Worm (Caenorhabditis elegans) whole organism, L4 larva: ENCODE data around the gene F43C11.4.

Experiments
- F10B5.3 ChIP-seq: sonication (generic microtip); optimal IDR thresholded peaks from 2 replicates; lab custom pipeline; 2016; ENCODE audit warnings: mild to moderate bottlenecking, missing genetic modification characterization, missing compliant biosample characterization
- F44E2.7 ChIP-seq: fragments of 200-800 bp; sonication (Bioruptor generic); IDR thresholded peaks from 2 replicates; pipeline ENCODE4 v2.1.2; 2022; ENCODE audit warnings: missing genetic modification characterization, missing compliant biosample characterization
- F49E8.2 ChIP-seq: sonication (generic microtip); optimal IDR thresholded peaks from 2 replicates; lab custom pipeline; 2016; ENCODE audit warnings: missing compliant biosample characterization, mild to moderate bottlenecking, missing genetic modification characterization, borderline replicate concordance
- Y105C5A.15 ChIP-seq: fragments of 200-800 bp; sonication (Bioruptor generic); IDR thresholded peaks from 2 replicates; pipeline ENCODE4 v1.3.6; 2022; ENCODE audit warnings: missing genetic modification characterization, missing compliant biosample characterization
- aha-1 ChIP-seq: fragments of 150-350 bp; peaks from one replicate; lab custom pipeline; 2014; ENCODE audit warnings: missing biosample characterization, missing genetic modification characterization
- arid-1 ChIP-seq: fragments of 200-800 bp; sonication (Bioruptor generic); conservative IDR thresholded peaks from 2 replicates; pipeline ENCODE4 v1.3.6; 2022; ENCODE audit warnings: missing genetic modification reagents, missing genetic modification characterization, missing compliant biosample characterization
- attf-4 ChIP-seq: sonication (generic microtip); optimal IDR thresholded peaks from 3 replicates; lab custom pipeline; 2017; ENCODE audit warnings: missing biosample characterization, missing genetic modification characterization
- ceh-62 ChIP-seq: sonication (generic microtip); optimal IDR thresholded peaks from 2 replicates; lab custom pipeline; 2017; ENCODE audit warnings: missing biosample characterization, missing genetic modification characterization
- ceh-82 ChIP-seq: sonication (generic microtip); optimal IDR thresholded peaks from 2 replicates; lab custom pipeline; 2017; ENCODE audit warnings: missing biosample characterization, missing genetic modification characterization
- ces-1 ChIP-seq: fragments of 150-350 bp; sonication (generic microtip); optimal IDR thresholded peaks from 4 replicates; lab custom pipeline; 2014; ENCODE audit warnings: missing biosample characterization, missing genetic modification reagents, missing genetic modification characterization
- cey-2 ChIP-seq: sonication (generic microtip); optimal IDR thresholded peaks from 3 replicates; lab custom pipeline; 2017; ENCODE audit warnings: missing genetic modification characterization, mild to moderate bottlenecking, missing compliant biosample characterization, antibody characterized with exemption, borderline replicate concordance; ENCODE audit not compliant: insufficient read depth
- daf-12 ChIP-seq: fragments of 150-350 bp; optimal IDR thresholded peaks from 2 replicates; lab custom pipeline; 2014; ENCODE audit warnings: missing biosample characterization, missing genetic modification reagents, missing genetic modification characterization
- daf-16 ChIP-seq, 3 experiments: sonication (generic microtip); optimal IDR thresholded peaks; 2 replicates each; lab custom pipeline; 2016 to 2017; ENCODE audit warnings: missing genetic modification characterization in 3 of 3, missing genetic modification reagents in 3 of 3, mild to moderate bottlenecking in 2 of 3, missing compliant biosample characterization in 2 of 3, missing biosample characterization in 1 of 3, moderate library complexity in 1 of 3
- daf-19 ChIP-seq: fragments of 200-800 bp; sonication (Bioruptor generic); conservative IDR thresholded peaks from 2 replicates; pipeline ENCODE4 v1.3.6; 2022; ENCODE audit warnings: missing genetic modification characterization, missing compliant biosample characterization
- dmd-6 ChIP-seq: fragments of 200-800 bp; sonication (Bioruptor generic); IDR thresholded peaks from 2 replicates; pipeline ENCODE4 v1.3.6; 2022; ENCODE audit warnings: missing genetic modification reagents, missing genetic modification characterization, missing compliant biosample characterization
- dmd-8 ChIP-seq: fragments of 200-800 bp; sonication (Bioruptor generic); IDR thresholded peaks from 2 replicates; pipeline ENCODE4 v1.3.6; 2022; ENCODE audit warnings: missing genetic modification characterization, missing compliant biosample characterization
- duxl-1 ChIP-seq: sonication (generic microtip); optimal IDR thresholded peaks from 2 replicates; lab custom pipeline; 2016; ENCODE audit warnings: mild to moderate bottlenecking, missing genetic modification characterization, moderate library complexity, missing compliant biosample characterization; ENCODE audit not compliant: poor library complexity
- fkh-10 ChIP-seq: fragments of 150-350 bp; optimal IDR thresholded peaks from 2 replicates; lab custom pipeline; 2014; ENCODE audit warnings: missing biosample characterization, missing genetic modification reagents, missing genetic modification characterization
- hlh-30 ChIP-seq: sonication (generic microtip); optimal IDR thresholded peaks from 2 replicates; lab custom pipeline; 2017; ENCODE audit warnings: antibody characterized with exemption, mild to moderate bottlenecking, missing genetic modification characterization, missing compliant biosample characterization; ENCODE audit not compliant: insufficient read depth
- jun-1 ChIP-seq: fragments of 150-350 bp; optimal IDR thresholded peaks from 2 replicates; lab custom pipeline; 2014; ENCODE audit warnings: missing biosample characterization, missing genetic modification reagents, missing genetic modification characterization
- lsy-2 ChIP-seq, 2 experiments: fragments of 150-350 bp in 1 of 2; sonication (generic microtip) in 1 of 2; optimal IDR thresholded peaks; 2 replicates each; lab custom pipeline; 2014 to 2017; ENCODE audit warnings: missing biosample characterization in 2 of 2, missing genetic modification characterization in 2 of 2
- madf-9 ChIP-seq: fragments of 200-800 bp; sonication (Bioruptor generic); conservative IDR thresholded peaks from 2 replicates; pipeline ENCODE4 v1.3.6; 2022; ENCODE audit warnings: missing genetic modification reagents, missing genetic modification characterization, missing compliant biosample characterization
- mdl-1 ChIP-seq, 2 experiments: fragments of 150-350 bp in 1 of 2; sonication (generic microtip) in 1 of 2; optimal IDR thresholded peaks; 2 replicates each; lab custom pipeline; 2014 to 2017; ENCODE audit warnings: missing biosample characterization in 2 of 2, missing genetic modification characterization in 2 of 2
- mdt-29 ChIP-seq: fragments of 200-800 bp; sonication (Bioruptor generic); IDR thresholded peaks from 2 replicates; pipeline ENCODE4 v1.3.6; 2022; ENCODE audit warnings: missing genetic modification reagents, missing genetic modification characterization, missing compliant biosample characterization
- mes-2 ChIP-seq: sonication (generic microtip); optimal IDR thresholded peaks from 2 replicates; lab custom pipeline; 2016; ENCODE audit warnings: missing genotype, mild to moderate bottlenecking, missing genetic modification characterization, missing compliant biosample characterization; ENCODE audit not compliant: poor library complexity, severe bottlenecking
- nhr-11 ChIP-seq: fragments of 150-350 bp; optimal IDR thresholded peaks from 2 replicates; lab custom pipeline; 2014; ENCODE audit warnings: missing biosample characterization, missing genetic modification characterization
- nhr-28 ChIP-seq: fragments of 150-350 bp; optimal IDR thresholded peaks from 2 replicates; lab custom pipeline; 2014; ENCODE audit warnings: missing biosample characterization, missing genetic modification characterization
- nhr-42 ChIP-seq: fragments of 200-800 bp; sonication (Bioruptor generic); IDR thresholded peaks from 2 replicates; pipeline ENCODE4 v1.3.6; 2022; ENCODE audit warnings: missing genetic modification characterization, missing compliant biosample characterization
- nhr-48 ChIP-seq: sonication (generic microtip); optimal IDR thresholded peaks from 2 replicates; lab custom pipeline; 2016; ENCODE audit warnings: mild to moderate bottlenecking, missing genetic modification characterization, missing compliant biosample characterization
- php-3 ChIP-seq: fragments of 200-800 bp; sonication (Bioruptor generic); IDR thresholded peaks from 2 replicates; pipeline ENCODE4 v1.3.6; 2022; ENCODE audit warnings: missing genetic modification reagents, missing genetic modification characterization, missing compliant biosample characterization
- saeg-2 ChIP-seq: fragments of 200-800 bp; sonication (Bioruptor generic); IDR thresholded peaks from 2 replicates; pipeline ENCODE4 v1.3.6; 2022; ENCODE audit warnings: missing genetic modification reagents, missing genetic modification characterization, missing compliant biosample characterization
- sdz-12 ChIP-seq: fragments of 200-800 bp; sonication (Bioruptor generic); optimal IDR thresholded peaks from 2 replicates; lab custom pipeline; 2018; ENCODE audit warnings: mild to moderate bottlenecking, missing genetic modification characterization, missing compliant biosample characterization
- set-16 ChIP-seq: fragments of 200-800 bp; sonication (Bioruptor generic); IDR thresholded peaks from 2 replicates; pipeline ENCODE4 v1.3.6; 2022; ENCODE audit warnings: missing genetic modification reagents, missing genetic modification characterization, missing compliant biosample characterization
- snpc-4 ChIP-seq: fragments of 150-350 bp; optimal IDR thresholded peaks from 2 replicates; lab custom pipeline; 2014; ENCODE audit warnings: missing biosample characterization, missing genetic modification characterization
- spr-1 ChIP-seq: sonication (generic microtip); optimal IDR thresholded peaks from 2 replicates; lab custom pipeline; 2016; ENCODE audit warnings: mild to moderate bottlenecking, missing genetic modification characterization, missing compliant biosample characterization
- tag-97 ChIP-seq: fragments of 200-800 bp; sonication (Bioruptor generic); IDR thresholded peaks from 2 replicates; pipeline ENCODE4 v1.3.6; 2022; ENCODE audit warnings: missing genetic modification characterization, missing compliant biosample characterization
- unc-130 ChIP-seq: sonication (generic microtip); optimal IDR thresholded peaks from 2 replicates; lab custom pipeline; 2016; ENCODE audit warnings: missing genetic modification reagents, missing genetic modification characterization, missing compliant biosample characterization
- unc-62 ChIP-seq, 3 experiments: fragments of 150-350 bp in 1 of 3; sonication (generic microtip); optimal IDR thresholded peaks in 2 of 3; peaks in 1 of 3; 1 replicate in 1 of 3; 2 replicates in 2 of 3; lab custom pipeline; 2014 to 2017; ENCODE audit warnings: missing biosample characterization in 3 of 3, missing genetic modification characterization in 3 of 3, missing genetic modification reagents in 3 of 3, missing genotype in 1 of 3
- vab-7 ChIP-seq: fragments of 200-800 bp; sonication (Bioruptor generic); IDR thresholded peaks from 2 replicates; pipeline ENCODE4 v1.3.6; 2022; ENCODE audit warnings: missing genetic modification reagents, missing genetic modification characterization, missing compliant biosample characterization
- zag-1 ChIP-seq: fragments of 150-350 bp; optimal IDR thresholded peaks from 2 replicates; lab custom pipeline; 2014; ENCODE audit warnings: missing biosample characterization, missing genetic modification characterization
- zfp-2 ChIP-seq: sonication (generic microtip); optimal IDR thresholded peaks from 2 replicates; lab custom pipeline; 2016; ENCODE audit warnings: mild to moderate bottlenecking, missing genetic modification characterization, missing compliant biosample characterization
- zip-11 ChIP-seq: fragments of 200-800 bp; sonication (Bioruptor generic); IDR thresholded peaks from 2 replicates; pipeline ENCODE4 v1.3.6; 2022; ENCODE audit warnings: missing genetic modification characterization, missing compliant biosample characterization

Gene F43C11.4

ce11 chrII:2380174-2380573, 33.4 kb downstream of the F43C11.4 start, which contains the start of gene F16G10.7:
Gene F16G10.7, minus strand, starts transcription at chrII:2380274.
- no peak for TF ChIP-seq sdz-12

ce11 chrII:2383334-2383733, 36.6 kb downstream of the F43C11.4 start, which contains the start of gene F16G10.8:
Gene F16G10.8, minus strand, starts transcription at chrII:2383434.
- no peak for TF ChIP-seq vab-7 (GFP tag; lab: Robert Waterston, UW)
- TF ChIP-seq tag-97 (GFP tag; lab: Robert Waterston, UW) = no peak
- TF ChIP-seq aha-1 = no peak
- TF ChIP-seq nhr-42 (GFP tag; lab: Robert Waterston, UW) = no peak
- no peak for TF ChIP-seq ces-1
- no peak for TF ChIP-seq set-16 (GFP tag; lab: Robert Waterston, UW)
- no peak for TF ChIP-seq zip-11 (GFP tag; lab: Robert Waterston, UW)
- no peak for TF ChIP-seq nhr-48 (tag; lab: Kevin White, UChicago)
- TF ChIP-seq F10B5.3 (tag; lab: Kevin White, UChicago) = no peak
- no peak for TF ChIP-seq daf-12 (tag; lab: Kevin White, UChicago)
- no peak for TF ChIP-seq attf-4 (tag; lab: Kevin White, UChicago)
- no peak for TF ChIP-seq hlh-30 (tag; lab: Kevin White, UChicago)
- no peak for TF ChIP-seq zfp-2 (tag; lab: Kevin White, UChicago)
- TF ChIP-seq dmd-8 (GFP tag; lab: Robert Waterston, UW) = no peak

DNA sequence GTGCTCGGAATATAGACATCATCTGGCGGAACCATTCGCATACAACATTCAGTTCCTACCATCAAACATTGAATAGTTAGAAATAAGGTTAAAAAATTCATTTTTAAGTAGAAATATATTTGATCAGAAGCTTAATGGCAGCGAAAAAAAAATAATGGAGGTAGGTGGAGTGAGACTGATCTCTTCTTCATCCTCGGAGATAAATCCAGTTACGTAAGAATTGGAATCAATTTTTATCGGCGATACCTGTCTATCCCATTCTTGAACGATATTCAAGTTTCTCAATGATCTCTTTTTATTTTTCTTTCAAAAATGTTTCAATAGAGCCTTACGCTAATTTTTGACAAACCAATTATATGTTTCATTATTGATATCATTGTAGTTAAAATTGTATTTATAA, 38.7 kb downstream of the F43C11.4 start, which contains the start of gene F16G10.9:
TSS of gene F16G10.9 (minus strand) at position 101 of the 400 bp plus-strand sequence.
- no peak for TF ChIP-seq Y105C5A.15 (GFP tag; lab: Robert Waterston, UW)
- TF ChIP-seq mdl-1 (tag; optimal IDR thresholded peaks at IDR 0.05; lab: Kevin White, UChicago) = no peak
- no peak for TF ChIP-seq attf-4 (tag; lab: Kevin White, UChicago)
- no peak for TF ChIP-seq cey-2 (tag; lab: Kevin White, UChicago)
- no peak for TF ChIP-seq nhr-28
- no peak for TF ChIP-seq nhr-42 (GFP tag; lab: Robert Waterston, UW)

- TF ChIP-seq tag-97 (GFP tag; lab: Robert Waterston, UW) (no peak), duxl-1 (tag; lab: Kevin White, UChicago) (no peak), php-3 (no peak), mes-2 (tag; lab: Kevin White, UChicago) (no peak), fkh-10 (GFP tag; lab: Kevin White, UChicago) (no peak), spr-1 (tag; lab: Kevin White, UChicago) (no peak), saeg-2 (GFP tag; lab: Robert Waterston, UW) (no peak), unc-130 (no peak), zag-1 (tag; lab: Kevin White, UChicago) (no peak), unc-62 (GFP tag; optimal IDR thresholded peaks at IDR 0.05 in 1 of 2; lab: Kevin White, UChicago) (no peak), unc-62 (tag; optimal IDR thresholded peaks at IDR 0.05; lab: Kevin White, UChicago) (no peak), jun-1 (no peak), F49E8.2 (tag; lab: Kevin White, UChicago) (no peak), dmd-6 (GFP tag; lab: Robert Waterston, UW) (no peak), lsy-2 (tag; optimal IDR thresholded peaks at IDR 0.05; lab: Kevin White, UChicago) (no peak)
Observed at ce11 chrII:2390884-2391283, 44.1 kb downstream of the F43C11.4 start, which contains the start of gene F16G10.10. Gene F16G10.10, minus strand, starts transcription at chrII:2390984.

DNA sequence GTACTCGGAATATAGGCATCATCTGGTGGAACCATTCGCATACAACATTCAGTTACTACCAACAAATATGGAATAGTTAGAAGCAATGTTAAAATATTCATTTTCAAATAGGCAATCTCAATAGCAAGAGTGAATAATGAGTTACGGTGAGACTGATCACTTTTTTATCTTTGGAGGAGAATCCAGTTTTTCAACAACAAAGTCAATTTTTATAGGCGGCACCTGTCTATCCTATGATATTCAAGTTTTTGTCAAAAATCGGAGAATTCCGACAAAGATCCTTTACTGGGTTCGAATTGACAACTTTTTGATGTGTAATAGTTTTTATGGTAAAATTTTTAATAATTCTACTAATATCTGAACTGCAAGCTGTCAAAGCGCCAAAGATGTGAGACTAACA, 47.0 kb downstream of the F43C11.4 start, which contains the start of gene F16G10.11:
TSS of gene F16G10.11 (minus strand) at position 101 of the 400 bp plus-strand sequence.
- TF ChIP-seq nhr-11 (tag; lab: Kevin White, UChicago) (no peak), cey-2 (tag; lab: Kevin White, UChicago) (no peak), arid-1 (GFP tag; lab: Robert Waterston, UW) (no peak), duxl-1 (tag; lab: Kevin White, UChicago) (no peak), nhr-48 (tag; lab: Kevin White, UChicago) (no peak), daf-19 (GFP tag; lab: Robert Waterston, UW) (no peak), daf-16 (GFP tag; optimal IDR thresholded peaks at IDR 0.05; lab: Kevin White, UChicago) (no peak), daf-16 (tag; optimal IDR thresholded peaks at IDR 0.05; lab: Kevin White, UChicago) (no peak), mdt-29 (GFP tag; lab: Robert Waterston, UW) (no peak), mdl-1 (tag; optimal IDR thresholded peaks at IDR 0.05; lab: Kevin White, UChicago) (no peak), ceh-62 (tag; lab: Kevin White, UChicago) (no peak), F44E2.7 (GFP tag; lab: Robert Waterston, UW) (no peak), ceh-82 (tag; lab: Kevin White, UChicago) (no peak), madf-9 (GFP tag; lab: Robert Waterston, UW) (no peak), tag-97 (GFP tag; lab: Robert Waterston, UW) (no peak), snpc-4 (tag; lab: Kevin White, UChicago) (no peak), lsy-2 (tag; optimal IDR thresholded peaks at IDR 0.05; lab: Kevin White, UChicago) (no peak), hlh-30 (tag; lab: Kevin White, UChicago) (no peak)
